Worm (Caenorhabditis elegans) whole organism, early embryonic: ENCODE measurements around the gene ZK354.6.
"Not testable (repeated sequence)": the region's sequence is repeated elsewhere in the genome, so short reads cannot be mapped to it uniquely, and the experiment has no call there.

Experiments
- B0310.2 ChIP-seq: sonication (generic microtip); optimal IDR thresholded peaks from 2 replicates; lab custom pipeline; 2016; ENCODE audit warnings: mild to moderate bottlenecking, missing genetic modification characterization, missing compliant biosample characterization
- ama-1 ChIP-seq: fragments of 150-350 bp; optimal IDR thresholded peaks from 2 replicates; lab custom pipeline; 2014
- hmg-4 ChIP-seq: fragments of 200-800 bp; sonication (Bioruptor generic); optimal IDR thresholded peaks from 2 replicates; lab custom pipeline; 2018; ENCODE audit warnings: mild to moderate bottlenecking, missing genetic modification characterization, missing compliant biosample characterization
- tbx-37 ChIP-seq: fragments of 200-800 bp; sonication (Bioruptor generic); conservative IDR thresholded peaks from 2 replicates; pipeline ENCODE4 v1.3.6; 2022; ENCODE audit warnings: missing genetic modification reagents, missing genetic modification characterization, missing compliant biosample characterization

- not testable (repeated sequence) for TF ChIP-seq hmg-4 (GFP tag; lab: Kevin White, UChicago); tbx-37 (GFP tag; lab: Robert Waterston, UW); B0310.2 (tag; lab: Kevin White, UChicago); ama-1 (lab: Kevin White, UChicago)
Observed at ce11 chrIV:5260289-5260688, 37.0 kb downstream of the ZK354.6 start, which contains the start of gene msp-19.
